Worm (Caenorhabditis elegans) whole organism, L4 larva: ENCODE measurements around the gene R13D11.3.

Source experiments
- aly-2 ChIP-seq: sonication (generic microtip); optimal IDR thresholded peaks from 2 replicates; lab custom pipeline; 2018; ENCODE audit warnings: missing biosample characterization, missing genetic modification characterization
- ama-1 ChIP-seq: fragments of 150-350 bp; optimal IDR thresholded peaks from 2 replicates; lab custom pipeline; 2014; ENCODE audit warnings: inconsistent platforms, mixed read lengths
- lim-7 ChIP-seq: fragments of 200-800 bp; sonication (Bioruptor generic); IDR thresholded peaks from 2 replicates; pipeline ENCODE4 v1.3.6; 2022; ENCODE audit warnings: missing genetic modification characterization, missing compliant biosample characterization
- lin-13 ChIP-seq: fragments of 150-350 bp; optimal IDR thresholded peaks from 2 replicates; lab custom pipeline; 2014; ENCODE audit warnings: missing biosample characterization, missing genetic modification reagents, missing genetic modification characterization
- nhr-237 ChIP-seq: sonication (generic microtip); optimal IDR thresholded peaks from 2 replicates; lab custom pipeline; 2017; ENCODE audit warnings: missing biosample characterization, missing genetic modification characterization
- unc-62 ChIP-seq, 3 experiments: fragments of 150-350 bp in 1 of 3; sonication (generic microtip); optimal IDR thresholded peaks in 2 of 3; peaks in 1 of 3; 1 replicate in 1 of 3; 2 replicates in 2 of 3; lab custom pipeline; 2014 to 2017; ENCODE audit warnings: missing biosample characterization in 3 of 3, missing genetic modification characterization in 3 of 3, missing genetic modification reagents in 3 of 3, missing genotype in 1 of 3

- TF ChIP-seq aly-2 (tag; lab: Kevin White, UChicago) = no peak
- TF ChIP-seq unc-62 (GFP tag; optimal IDR thresholded peaks at IDR 0.05 in 1 of 2; lab: Kevin White, UChicago) = no peak
- no peak for TF ChIP-seq unc-62 (tag; optimal IDR thresholded peaks at IDR 0.05; lab: Kevin White, UChicago)
- TF ChIP-seq lin-13 (GFP tag; lab: Kevin White, UChicago) = no peak
- TF ChIP-seq lim-7 (GFP tag; lab: Robert Waterston, UW) = no peak
- no peak for TF ChIP-seq ama-1 (lab: Kevin White, UChicago)
- TF ChIP-seq nhr-237 (tag; lab: Kevin White, UChicago) = no peak
Observed at ce11 chrV:782432-782831, 32.4 kb upstream of the R13D11.3 start, which contains the start of gene srab-16.
